Fruit fly (Drosophila melanogaster): ENCODE results near the gene Ctr1C.

- TF ChIP-seq Dll (optimal IDR thresholded peaks at IDR 0.05) (no peak), usp (GFP tag; optimal IDR thresholded peaks at IDR 0.05) (no peak), CG8478 (optimal IDR thresholded peaks at IDR 0.05) (no peak)
Observed at dm6 chr3R:31010086-31010485, 46.0 kb upstream of the Ctr1C start.

All from whole organism.